Worm (Caenorhabditis elegans) whole organism, L2 larva: ENCODE results near the gene twk-31.

ENCODE experiments used
- alr-1 ChIP-seq: fragments of 150-350 bp; optimal IDR thresholded peaks from 2 replicates; lab custom pipeline; 2014; ENCODE audit warnings: missing biosample characterization, missing genetic modification characterization
- ama-1 ChIP-seq: fragments of 150-350 bp; optimal IDR thresholded peaks from 2 replicates; lab custom pipeline; 2018; ENCODE audit warnings: inconsistent platforms
- ceh-16 ChIP-seq: fragments of 150-350 bp; optimal IDR thresholded peaks from 2 replicates; lab custom pipeline; 2014; ENCODE audit warnings: missing biosample characterization, missing genetic modification characterization
- lin-11 ChIP-seq: fragments of 150-350 bp; sonication (generic microtip); optimal IDR thresholded peaks from 2 replicates; lab custom pipeline; 2014; ENCODE audit warnings: missing biosample characterization, missing genetic modification characterization, inconsistent platforms, mixed read lengths
- mdl-1 ChIP-seq, 2 experiments: fragments of 150-350 bp in 1 of 2; sonication (generic microtip) in 1 of 2; optimal IDR thresholded peaks; 2 replicates each; lab custom pipeline; 2017; ENCODE audit warnings: missing biosample characterization in 2 of 2, missing genetic modification characterization in 2 of 2
- nhr-10 ChIP-seq: sonication (generic microtip); optimal IDR thresholded peaks from 2 replicates; lab custom pipeline; 2017; ENCODE audit warnings: missing biosample characterization, missing genetic modification characterization
- nhr-12 ChIP-seq: fragments of 150-350 bp; optimal IDR thresholded peaks from 2 replicates; lab custom pipeline; 2014; ENCODE audit warnings: missing biosample characterization, missing genetic modification characterization
- nhr-23 ChIP-seq: fragments of 150-350 bp; optimal IDR thresholded peaks from 2 replicates; lab custom pipeline; 2014; ENCODE audit warnings: missing biosample characterization, missing genetic modification reagents, missing genetic modification characterization
- nhr-237 ChIP-seq: fragments of 150-350 bp; optimal IDR thresholded peaks from 2 replicates; lab custom pipeline; 2014; ENCODE audit warnings: missing biosample characterization, missing genetic modification characterization
- nhr-25 ChIP-seq: fragments of 150-350 bp; sonication (generic microtip); optimal IDR thresholded peaks from 3 replicates; lab custom pipeline; 2014; ENCODE audit warnings: missing biosample characterization, missing genetic modification characterization
- peb-1 ChIP-seq: fragments of 150-350 bp; optimal IDR thresholded peaks from 2 replicates; lab custom pipeline; 2014; ENCODE audit warnings: missing biosample characterization, missing genetic modification characterization
- zag-1 ChIP-seq: fragments of 150-350 bp; optimal IDR thresholded peaks from 2 replicates; lab custom pipeline; 2014; ENCODE audit warnings: missing biosample characterization, missing genetic modification characterization

DNA sequence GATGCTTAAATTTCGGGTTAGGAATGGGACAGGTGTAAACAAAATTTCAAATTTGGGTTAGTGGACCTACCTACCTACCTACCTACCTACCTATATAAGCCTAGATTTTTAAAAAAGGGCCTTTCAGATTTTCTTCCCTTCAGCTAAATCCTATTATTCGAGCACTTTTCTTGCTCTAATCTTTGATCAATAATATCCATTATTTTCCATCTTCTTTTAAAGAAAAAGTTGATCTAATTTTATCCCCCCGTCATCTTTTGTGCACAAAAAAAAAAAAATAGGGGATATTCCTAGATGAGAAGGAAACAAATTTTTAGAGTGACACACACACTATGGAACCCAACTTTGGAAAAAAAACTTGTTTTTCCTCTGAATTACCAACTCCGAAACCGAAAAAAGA, 19.6 kb upstream of the twk-31 start:
- no peak for TF ChIP-seq nhr-237 (tag; lab: Kevin White, UChicago)
- no peak for TF ChIP-seq ama-1
- no peak for TF ChIP-seq nhr-25 (tag; lab: Kevin White, UChicago)
- TF ChIP-seq alr-1 (tag; lab: Kevin White, UChicago), result no peak
- no peak for TF ChIP-seq ceh-16
- TF ChIP-seq peb-1, result no peak
- no peak for TF ChIP-seq mdl-1 (tag; optimal IDR thresholded peaks at IDR 0.05; lab: Kevin White, UChicago)
- no peak for TF ChIP-seq lin-11 (tag; lab: Kevin White, UChicago)
- no peak for TF ChIP-seq nhr-12
- no peak for TF ChIP-seq zag-1 (tag; lab: Kevin White, UChicago)
- TF ChIP-seq nhr-23 (tag; lab: Kevin White, UChicago), result no peak
- TF ChIP-seq nhr-10 (tag; lab: Kevin White, UChicago), result no peak
